Worm (Caenorhabditis elegans) whole organism, L3 larva: ENCODE data around the gene C13C4.8.

Source experiments
- R02D3.7 ChIP-seq: fragments of 150-350 bp; optimal IDR thresholded peaks from 2 replicates; lab custom pipeline; 2014; ENCODE audit warnings: missing biosample characterization, missing genetic modification characterization
- ama-1 ChIP-seq: fragments of 150-350 bp; optimal IDR thresholded peaks from 2 replicates; lab custom pipeline; 2018
- daf-12 ChIP-seq: fragments of 150-350 bp; optimal IDR thresholded peaks from 2 replicates; lab custom pipeline; 2014; ENCODE audit warnings: missing biosample characterization, missing genetic modification reagents, missing genetic modification characterization
- eor-1 ChIP-seq, 2 experiments: fragments of 150-350 bp; optimal IDR thresholded peaks; 2 replicates each; lab custom pipeline; 2014 to 2018; ENCODE audit warnings: missing biosample characterization in 2 of 2, missing genetic modification characterization in 2 of 2
- lin-15B ChIP-seq: fragments of 150-350 bp; optimal IDR thresholded peaks from 2 replicates; lab custom pipeline; 2014; ENCODE audit warnings: missing biosample characterization, missing genetic modification characterization
- nhr-12 ChIP-seq: fragments of 150-350 bp; optimal IDR thresholded peaks from 2 replicates; lab custom pipeline; 2014; ENCODE audit warnings: missing biosample characterization, missing genetic modification characterization
- nhr-237 ChIP-seq: fragments of 150-350 bp; optimal IDR thresholded peaks from 2 replicates; lab custom pipeline; 2014; ENCODE audit warnings: missing biosample characterization, missing genetic modification characterization
- nhr-25 ChIP-seq: sonication (generic microtip); optimal IDR thresholded peaks from 2 replicates; lab custom pipeline; 2017; ENCODE audit warnings: missing biosample characterization, missing genetic modification characterization
- nhr-28 ChIP-seq: fragments of 150-350 bp; optimal IDR thresholded peaks from 2 replicates; lab custom pipeline; 2014; ENCODE audit warnings: missing biosample characterization, missing genetic modification characterization
- pha-4 ChIP-seq: fragments of 150-350 bp; optimal IDR thresholded peaks from 2 replicates; lab custom pipeline; 2014; ENCODE audit warnings: missing biosample characterization, missing genetic modification reagents, missing genetic modification characterization
- sea-2 ChIP-seq: fragments of 150-350 bp; sonication (generic microtip); optimal IDR thresholded peaks from 4 replicates; lab custom pipeline; 2014; ENCODE audit warnings: missing biosample characterization, missing genetic modification reagents, missing genetic modification characterization

ce11 chrV:12152857-12153256 lies 35.1 kb downstream of the C13C4.8 start, which contains the start of gene C27A7.8:
- TF ChIP-seq pha-4 (tag; lab: Kevin White, UChicago) (no peak), nhr-237 (tag; lab: Kevin White, UChicago) (no peak), R02D3.7 (no peak), nhr-25 (tag; lab: Kevin White, UChicago) (no peak), nhr-12 (tag; lab: Kevin White, UChicago) (no peak), nhr-28 (tag; lab: Kevin White, UChicago) (no peak), daf-12 (tag; lab: Kevin White, UChicago) (no peak), sea-2 (no peak), eor-1 (tag; optimal IDR thresholded peaks at IDR 0.05; lab: Kevin White, UChicago) (no peak), lin-15B (tag; lab: Kevin White, UChicago) (no peak), ama-1 (no peak)
